Fruit fly (Drosophila melanogaster): Measurements from ENCODE around the gene CG6793.
A peak's percentile ranks its signal among the peaks of the same experiment; 100 is the strongest.

The CG6793 gene

DNA sequence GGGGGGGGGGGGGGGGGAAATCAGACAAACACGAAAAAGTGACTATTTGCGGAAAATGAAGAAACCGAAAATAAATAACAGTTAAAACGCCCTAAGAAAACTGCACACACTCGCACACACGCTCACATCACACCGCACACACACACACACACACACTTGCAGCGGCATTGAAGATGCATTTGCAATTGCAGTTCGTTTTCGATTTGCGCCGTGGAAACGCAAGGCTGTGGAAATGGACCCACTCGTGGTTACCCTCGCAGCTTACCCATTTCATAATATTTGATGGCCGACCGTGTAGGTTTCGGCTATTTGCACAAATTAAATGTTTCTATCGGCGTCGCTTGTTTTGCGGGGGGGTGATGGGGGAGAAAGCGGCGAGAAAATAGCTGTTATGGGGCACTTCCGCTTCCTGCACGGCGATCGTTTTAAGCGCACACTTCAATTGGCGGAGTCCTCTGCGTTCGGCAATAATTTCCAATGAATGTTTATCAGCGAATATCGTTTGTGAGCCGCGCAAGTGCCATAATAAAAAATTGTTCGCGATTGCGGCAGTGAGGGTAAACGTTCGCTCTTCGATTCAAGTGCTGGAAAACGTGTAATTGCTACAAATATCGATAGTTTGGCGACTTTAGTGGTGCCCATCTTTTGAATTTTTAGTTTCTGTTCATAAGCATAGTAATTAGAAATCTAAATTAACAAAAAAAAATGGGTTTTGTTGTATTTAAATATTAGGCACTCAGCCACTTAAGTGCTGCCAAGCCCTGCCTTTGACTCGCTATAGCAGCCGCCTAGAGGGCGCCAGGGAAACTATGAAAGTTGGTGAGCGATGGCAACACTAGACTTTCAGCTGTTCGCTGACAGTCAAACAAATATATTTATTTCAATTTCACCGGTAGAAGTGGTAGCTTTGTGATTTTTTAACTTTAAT is 39.6 kb upstream of the CG6793 start, which contains the start of the genes Pop2 and CG6928 (continued):
- TF ChIP-seq Ada2b (GFP tag; IDR thresholded peaks at IDR 0.05) (no peak), CG6765 (GFP tag; optimal IDR thresholded peaks at IDR 0.05) (no peak), CG10565 (GFP tag; optimal IDR thresholded peaks at IDR 0.05) (peak; percentile 43), ewg (GFP tag; optimal IDR thresholded peaks at IDR 0.05) (peak; percentile 87), rib (GFP tag; IDR thresholded peaks at IDR 0.05) (no peak), dati (GFP tag; IDR thresholded peaks at IDR 0.05) (no peak), CG13894 (tag; optimal IDR thresholded peaks at IDR 0.05) (no peak), HLH3B (GFP tag; IDR thresholded peaks at IDR 0.05) (peak; percentile 79), Chrac-16 (GFP tag; optimal IDR thresholded peaks at IDR 0.05) (peak; percentile 84), CG7928 (GFP tag; optimal IDR thresholded peaks at IDR 0.05) (peak; percentile 79), knrl (GFP tag; IDR thresholded peaks at IDR 0.05; ENCODE audit: partially characterized antibody) (peak; percentile 90), CG18262 (tag; optimal IDR thresholded peaks at IDR 0.05) (peak; percentile 45), TFAM (GFP tag; optimal IDR thresholded peaks at IDR 0.05) (no peak), CG12659 (GFP tag; optimal IDR thresholded peaks at IDR 0.05) (peak; percentile 92), CG15514 (GFP tag; optimal IDR thresholded peaks at IDR 0.05) (peak; percentile 82), CG16779 (GFP tag; IDR thresholded peaks at IDR 0.05) (peak; percentile 41; the same call in 1 of the 2 replicates), ci (GFP tag; IDR thresholded peaks at IDR 0.05) (peak; percentile 83), ap (GFP tag; IDR thresholded peaks at IDR 0.05) (peak; percentile 68; the same call in 1 of the 2 replicates), ham (GFP tag; IDR thresholded peaks at IDR 0.05) (0 out of 2 replicates have a peak, but pooled peaks have one; percentile 39), CG12942 (GFP tag; optimal IDR thresholded peaks at IDR 0.05) (peak; percentile 79), CG30431 (GFP tag; optimal IDR thresholded peaks at IDR 0.05) (peak; percentile 52), Asciz (GFP tag; optimal IDR thresholded peaks at IDR 0.05) (no peak), Rfx (GFP tag; IDR thresholded peaks at IDR 0.05) (peak; percentile 82), CG10321 (GFP tag; IDR thresholded peaks at IDR 0.05) (no peak), CG10979 (tag; optimal IDR thresholded peaks at IDR 0.05) (peak; percentile 51), HmgD (GFP tag; optimal IDR thresholded peaks at IDR 0.05) (peak; percentile 70), CG4820 (GFP tag; optimal IDR thresholded peaks at IDR 0.05) (peak; percentile 71), Gug (GFP tag; IDR thresholded peaks at IDR 0.05) (peak; percentile 75), Aef1 (GFP tag; IDR thresholded peaks at IDR 0.05) (peak; percentile 62), ken (GFP tag; IDR thresholded peaks at IDR 0.05) (peak; percentile 79; the same call in 2 of the 3 replicates), Sox100B (GFP tag; optimal IDR thresholded peaks at IDR 0.05) (no peak), Hr39 (optimal IDR thresholded peaks at IDR 0.05) (no peak), da (GFP tag; optimal IDR thresholded peaks at IDR 0.05) (peak; percentile 42), CG17186 (GFP tag; optimal IDR thresholded peaks at IDR 0.05) (peak; percentile 62), jing (GFP tag; optimal IDR thresholded peaks at IDR 0.05) (no peak), CG14667 (GFP tag; IDR thresholded peaks at IDR 0.05) (peak; percentile 56), CG31224 (GFP tag; IDR thresholded peaks at IDR 0.05) (peak; percentile 46; the same call in 1 of the 2 replicates), Hmx (GFP tag; optimal IDR thresholded peaks at IDR 0.05) (peak; percentile 47), onecut (GFP tag; IDR thresholded peaks at IDR 0.05) (no peak), Fer1 (GFP tag; optimal IDR thresholded peaks at IDR 0.05) (peak; percentile 33), CG8478 (optimal IDR thresholded peaks at IDR 0.05) (peak; percentile 83), Hr3 (GFP tag; optimal IDR thresholded peaks at IDR 0.05) (peak; percentile 83), pb (GFP tag; optimal IDR thresholded peaks at IDR 0.05) (peak; percentile 25), Pdp1 (GFP tag; optimal IDR thresholded peaks at IDR 0.05) (peak; percentile 77 to 78), sima (GFP tag; optimal IDR thresholded peaks at IDR 0.05) (peak; percentile 24), lbe (GFP tag; optimal IDR thresholded peaks at IDR 0.05) (peak; percentile 42), Poxn (GFP tag; IDR thresholded peaks at IDR 0.05) (no peak), gsb (GFP tag; IDR thresholded peaks at IDR 0.05) (0 out of 2 replicates have a peak, but pooled peaks have one; percentile 37), hb (GFP tag; IDR thresholded peaks at IDR 0.05; ENCODE audit: partially characterized antibody) (peak; percentile 62; the same call in 1 of the 3 replicates), Six4 (GFP tag; optimal IDR thresholded peaks at IDR 0.05) (peak; percentile 35)
